Fruit fly (Drosophila melanogaster): ENCODE data around the gene RIOK1.

The RIOK1 gene

dm6 chr3L:11627819-11628483 is 20.3 kb downstream of the RIOK1 start, which contains the start of gene Apt1 (continued):
- no peak for TF ChIP-seq CG1024 (GFP tag; IDR thresholded peaks at IDR 0.05)
- no peak for TF ChIP-seq abd-A (tag; optimal IDR thresholded peaks at IDR 0.05)
- TF ChIP-seq H15 (GFP tag; IDR thresholded peaks at IDR 0.05), result no peak
- TF ChIP-seq CG34224 (GFP tag; IDR thresholded peaks at IDR 0.05; ENCODE audit: partially characterized antibody), result peak; percentile 97
- TF ChIP-seq jing (GFP tag; optimal IDR thresholded peaks at IDR 0.05), result no peak
- peak; percentile 77 for TF ChIP-seq E2f2 (GFP tag; IDR thresholded peaks at IDR 0.05)
- peak; percentile 21 for TF ChIP-seq phol (tag; optimal IDR thresholded peaks at IDR 0.05)
- no peak for TF ChIP-seq CG13123 (GFP tag; optimal IDR thresholded peaks at IDR 0.05)
- no peak for TF ChIP-seq seq (GFP tag; IDR thresholded peaks at IDR 0.05)
- TF ChIP-seq stwl (tag; optimal IDR thresholded peaks at IDR 0.05), result peak; percentile 88
- TF ChIP-seq bbx (GFP tag; IDR thresholded peaks at IDR 0.05; ENCODE audit: partially characterized antibody), result peak; percentile 97
- no peak for TF ChIP-seq CG14050 (GFP tag; IDR thresholded peaks at IDR 0.05)
- TF ChIP-seq Dref (GFP tag; IDR thresholded peaks at IDR 0.05), result peak; percentile 95
- peak; percentile 44 for TF ChIP-seq CG10267 (tag; optimal IDR thresholded peaks at IDR 0.05)
- no peak for TF ChIP-seq CG11247 (GFP tag; IDR thresholded peaks at IDR 0.05)
- no peak for TF ChIP-seq twi (tag; optimal IDR thresholded peaks at IDR 0.05)
- TF ChIP-seq CG14014 (GFP tag; IDR thresholded peaks at IDR 0.05), result no peak
- TF ChIP-seq slp2 (GFP tag; optimal IDR thresholded peaks at IDR 0.05), result no peak
- peak; percentile 76 for TF ChIP-seq MESR4 (GFP tag; optimal IDR thresholded peaks at IDR 0.05)
- no peak for TF ChIP-seq Stat92E (GFP tag; optimal IDR thresholded peaks at IDR 0.05)
- TF ChIP-seq Ravus (GFP tag; IDR thresholded peaks at IDR 0.05), result no peak
- no peak for TF ChIP-seq sim (GFP tag; IDR thresholded peaks at IDR 0.05)
- peak; percentile 43 for TF ChIP-seq CG1603 (tag; optimal IDR thresholded peaks at IDR 0.05)
- TF ChIP-seq CG32772 (GFP tag; IDR thresholded peaks at IDR 0.05), result no peak
- TF ChIP-seq Mes4 (GFP tag; optimal IDR thresholded peaks at IDR 0.05), result no peak
- TF ChIP-seq CG7987 (GFP tag; optimal IDR thresholded peaks at IDR 0.05), result no peak
- no peak for TF ChIP-seq ind (GFP tag; optimal IDR thresholded peaks at IDR 0.05)
- no peak for TF ChIP-seq bab2 (GFP tag; optimal IDR thresholded peaks at IDR 0.05)
- no peak for TF ChIP-seq Rx (GFP tag; IDR thresholded peaks at IDR 0.05)
- TF ChIP-seq hb (GFP tag; IDR thresholded peaks at IDR 0.05; ENCODE audit: partially characterized antibody), result peak; percentile 93
- TF ChIP-seq HLH3B (GFP tag; IDR thresholded peaks at IDR 0.05), result no peak
- peak; percentile 92 for TF ChIP-seq CG16813 (GFP tag; IDR thresholded peaks at IDR 0.05; ENCODE audit: partially characterized antibody)
- peak; percentile 26 for TF ChIP-seq CG2120 (GFP tag; optimal IDR thresholded peaks at IDR 0.05)
- no peak for TF ChIP-seq CG9876 (GFP tag; optimal IDR thresholded peaks at IDR 0.05)
- no peak for TF ChIP-seq CG12942 (GFP tag; optimal IDR thresholded peaks at IDR 0.05)
- no peak for TF ChIP-seq pfk (GFP tag; optimal IDR thresholded peaks at IDR 0.05)
- TF ChIP-seq CG12391 (tag; optimal IDR thresholded peaks at IDR 0.05), result no peak
- no peak for TF ChIP-seq CG6689 (GFP tag; IDR thresholded peaks at IDR 0.05)
- peak; percentile 98 for TF ChIP-seq Bgb (GFP tag; IDR thresholded peaks at IDR 0.05; ENCODE audit: partially characterized antibody)
- TF ChIP-seq disco-r (GFP tag; optimal IDR thresholded peaks at IDR 0.05), result no peak
- TF ChIP-seq CG32532 (GFP tag; IDR thresholded peaks at IDR 0.05), result no peak
- no peak for TF ChIP-seq CG18599 (GFP tag; optimal IDR thresholded peaks at IDR 0.05)
- no peak for TF ChIP-seq NfI (GFP tag; optimal IDR thresholded peaks at IDR 0.05)
- TF ChIP-seq trem (tag; optimal IDR thresholded peaks at IDR 0.05), result peak; percentile 19
- no peak for TF ChIP-seq CG18619 (GFP tag; optimal IDR thresholded peaks at IDR 0.05)
- TF ChIP-seq kni (GFP tag; optimal IDR thresholded peaks at IDR 0.05), result no peak
- no peak for TF ChIP-seq ewg (GFP tag; optimal IDR thresholded peaks at IDR 0.05)
- peak; percentile 68 for TF ChIP-seq nom (GFP tag; optimal IDR thresholded peaks at IDR 0.05)
- no peak for TF ChIP-seq CG17802 (tag; optimal IDR thresholded peaks at IDR 0.05)
- TF ChIP-seq Mad (GFP tag; optimal IDR thresholded peaks at IDR 0.05), result no peak
